Fruit fly (Drosophila melanogaster) whole organism, embryonic: ENCODE measurements around the gene CG12056.

Experiments used
- CG8290 ChIP-seq, 3 experiments: fragments of 200-800 bp; sonication (Bioruptor generic); optimal IDR thresholded peaks; 2 replicates each; lab custom pipeline; 2016 to 2019; ENCODE audit warnings: missing biosample characterization in 3 of 3, missing genetic modification characterization in 3 of 3, mild to moderate bottlenecking in 2 of 3, moderate library complexity in 1 of 3
- corto ChIP-seq: fragments of 200-800 bp; sonication (Bioruptor generic); optimal IDR thresholded peaks from 2 replicates; lab custom pipeline; 2016; ENCODE audit warnings: missing biosample characterization, mild to moderate bottlenecking, missing genetic modification characterization, moderate library complexity
- dmrt99B ChIP-seq: fragments of 200-800 bp; sonication (Bioruptor generic); optimal IDR thresholded peaks from 2 replicates; lab custom pipeline; 2018; ENCODE audit warnings: missing biosample characterization, mild to moderate bottlenecking, missing genetic modification characterization, moderate library complexity
- lov ChIP-seq, 2 experiments: fragments of 200-800 bp in 1 of 2; fragments of >200 bp in 1 of 2; sonication (Bioruptor generic) in 1 of 2; IDR thresholded peaks in 1 of 2; optimal IDR thresholded peaks in 1 of 2; 2 replicates in 1 of 2; 3 replicates in 1 of 2; pipeline versions ENCODE4 v1.3.6 to Lab custom; 2017 to 2022; ENCODE audit warnings: missing biosample characterization in 1 of 2, missing genetic modification characterization in 1 of 2

DNA sequence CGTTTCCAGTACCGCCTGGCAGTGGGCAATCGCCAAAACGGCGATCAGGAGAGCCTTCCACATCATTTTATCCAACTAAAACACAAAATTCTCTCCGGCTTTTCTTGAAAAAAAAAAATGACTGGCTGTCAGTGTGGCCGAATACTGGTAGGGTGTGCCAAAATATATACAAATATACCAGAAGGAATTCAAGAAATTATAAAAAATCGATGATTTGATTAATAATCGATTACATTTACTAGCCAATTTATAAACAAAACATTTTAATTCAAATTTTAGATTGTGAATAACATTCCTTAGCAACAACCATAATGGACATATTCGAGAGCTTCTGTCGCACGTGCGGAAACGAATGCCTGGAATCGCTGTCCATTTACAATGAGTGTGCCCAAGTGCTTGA, 34.1 kb upstream of the CG12056 start, which contains the start of the genes Ost48 and Dlip1:
- TF ChIP-seq lov (optimal IDR thresholded peaks at IDR 0.05; lab: Kevin White, UChicago), result no peak
- TF ChIP-seq lov (GFP tag; IDR thresholded peaks at IDR 0.05; lab: Robert Waterston, UW), result no peak
- TF ChIP-seq dmrt99B (tag; lab: Kevin White, UChicago), result no peak
- no peak for TF ChIP-seq corto (GFP tag; lab: Kevin White, UChicago)
- TF ChIP-seq CG8290 (GFP tag; optimal IDR thresholded peaks at IDR 0.05; lab: Kevin White, UChicago), result no peak
- TF ChIP-seq CG8290 (tag; optimal IDR thresholded peaks at IDR 0.05; lab: Kevin White, UChicago), result no peak
